Fruit fly (Drosophila melanogaster) whole organism, wandering third instar larva: ENCODE measurements around the gene lectin-24A.

ENCODE experiments used
- Abd-B ChIP-seq: fragments of >200 bp; optimal IDR thresholded peaks from 2 replicates; lab custom pipeline; 2017; ENCODE audit warnings: missing biosample characterization, missing genetic modification characterization
- CG32264 ChIP-seq: fragments of 200-800 bp; sonication (Bioruptor generic); optimal IDR thresholded peaks from 2 replicates; lab custom pipeline; 2016; ENCODE audit warnings: missing biosample characterization, missing genetic modification characterization
- CG9705 ChIP-seq: fragments of 200-800 bp; sonication (Bioruptor generic); optimal IDR thresholded peaks from 2 replicates; lab custom pipeline; 2018; ENCODE audit warnings: missing biosample characterization, mild to moderate bottlenecking, missing genetic modification characterization
- CrebA ChIP-seq: fragments of 200-800 bp; sonication (Bioruptor generic); optimal IDR thresholded peaks from 2 replicates; lab custom pipeline; 2016; ENCODE audit warnings: missing biosample characterization, mild to moderate bottlenecking, missing genetic modification characterization, borderline replicate concordance
- Hnf4 ChIP-seq: fragments of 200-800 bp; sonication (Bioruptor generic); optimal IDR thresholded peaks from 2 replicates; lab custom pipeline; 2016; ENCODE audit warnings: missing biosample characterization, mild to moderate bottlenecking, missing genetic modification characterization
- Hr78 ChIP-seq: fragments of >200 bp; optimal IDR thresholded peaks from 2 replicates; lab custom pipeline; 2017; ENCODE audit warnings: missing biosample characterization, missing genetic modification characterization
- Hr83 ChIP-seq: fragments of 200-300 bp; sonication (Bioruptor generic); optimal IDR thresholded peaks from 2 replicates; lab custom pipeline; 2016; ENCODE audit warnings: missing biosample characterization, mild to moderate bottlenecking, missing genetic modification characterization, moderate library complexity; ENCODE audit not compliant: poor library complexity, severe bottlenecking
- Myc ChIP-seq: fragments of >200 bp; optimal IDR thresholded peaks from 2 replicates; lab custom pipeline; 2017
- N ChIP-seq: fragments of >200 bp; optimal IDR thresholded peaks from 2 replicates; lab custom pipeline; 2018; ENCODE audit warnings: missing biosample characterization, missing external identifiers, missing genetic modification characterization
- OdsH ChIP-seq: fragments of 200-800 bp; sonication (Bioruptor generic); optimal IDR thresholded peaks from 2 replicates; lab custom pipeline; 2016; ENCODE audit warnings: missing biosample characterization, mild to moderate bottlenecking, missing genetic modification characterization
- Rel ChIP-seq, 2 experiments: fragments of 200-800 bp; sonication (Bioruptor generic) in 1 of 2; optimal IDR thresholded peaks; 2 replicates in 1 of 2; 3 replicates in 1 of 2; lab custom pipeline; 2016 to 2019; ENCODE audit warnings: mild to moderate bottlenecking in 2 of 2, missing biosample characterization in 2 of 2, missing genetic modification characterization in 2 of 2, moderate library complexity in 1 of 2
- Sp1 ChIP-seq: fragments of 200-800 bp; sonication (Bioruptor generic); optimal IDR thresholded peaks from 3 replicates; lab custom pipeline; 2019; ENCODE audit warnings: missing biosample characterization, mild to moderate bottlenecking, missing genetic modification characterization, moderate library complexity
- br ChIP-seq: fragments of 200-800 bp; sonication (Bioruptor generic); optimal IDR thresholded peaks from 2 replicates; lab custom pipeline; 2016; ENCODE audit warnings: missing biosample characterization, missing genetic modification characterization
- brk ChIP-seq: fragments of 200-800 bp; sonication (Bioruptor generic); optimal IDR thresholded peaks from 2 replicates; lab custom pipeline; 2016; ENCODE audit warnings: missing biosample characterization, mild to moderate bottlenecking, missing genetic modification characterization
- dl ChIP-seq, 2 experiments: fragments of 175-275, 200-275 bp in 1 of 2; fragments of 200-275 bp in 1 of 2; sonication (Bioruptor generic); optimal IDR thresholded peaks; lab custom pipeline; 2018; ENCODE audit warnings: mild to moderate bottlenecking in 2 of 2, missing biosample characterization in 2 of 2, missing genetic modification characterization in 2 of 2, moderate library complexity in 2 of 2; ENCODE audit not compliant: partially characterized antibody in 2 of 2, insufficient read depth in 1 of 2
- dmrt93B ChIP-seq: fragments of 200-800 bp; sonication (Bioruptor generic); optimal IDR thresholded peaks from 2 replicates; lab custom pipeline; 2018; ENCODE audit warnings: missing biosample characterization, mild to moderate bottlenecking, missing genetic modification characterization
- dsf ChIP-seq: sonication (Bioruptor generic); optimal IDR thresholded peaks from 2 replicates; lab custom pipeline; 2016; ENCODE audit warnings: missing biosample characterization, missing genetic modification characterization, borderline replicate concordance
- ey ChIP-seq: fragments of 200-800 bp; sonication (Bioruptor generic); optimal IDR thresholded peaks from 2 replicates; lab custom pipeline; 2016; ENCODE audit warnings: missing biosample characterization, missing genetic modification characterization
- fru ChIP-seq: fragments of 200-800 bp; sonication (Bioruptor generic); optimal IDR thresholded peaks from 3 replicates; lab custom pipeline; 2016; ENCODE audit warnings: missing biosample characterization, mild to moderate bottlenecking, missing genetic modification characterization
- h ChIP-seq: fragments of 200-800 bp; sonication (Bioruptor generic); optimal IDR thresholded peaks from 3 replicates; lab custom pipeline; 2016; ENCODE audit warnings: missing biosample characterization, mild to moderate bottlenecking, missing genetic modification characterization
- lola ChIP-seq: fragments of >200 bp; optimal IDR thresholded peaks from 2 replicates; lab custom pipeline; 2017; ENCODE audit warnings: missing biosample characterization, missing genetic modification characterization
- pan ChIP-seq: fragments of >200 bp; optimal IDR thresholded peaks from 2 replicates; lab custom pipeline; 2017
- sage ChIP-seq: fragments of 200-800 bp; sonication (Bioruptor generic); optimal IDR thresholded peaks from 2 replicates; lab custom pipeline; 2016; ENCODE audit warnings: missing biosample characterization, mild to moderate bottlenecking, missing genetic modification characterization
- sv ChIP-seq: fragments of 200-800 bp; sonication (Bioruptor generic); optimal IDR thresholded peaks from 3 replicates; lab custom pipeline; 2016; ENCODE audit warnings: missing biosample characterization, missing genetic modification characterization
- tai ChIP-seq: sonication (Bioruptor generic); optimal IDR thresholded peaks from 2 replicates; lab custom pipeline; 2016; ENCODE audit warnings: missing biosample characterization, missing genetic modification characterization
- usp ChIP-seq: fragments of >200 bp; optimal IDR thresholded peaks from 2 replicates; lab custom pipeline; 2017; ENCODE audit warnings: missing biosample characterization, missing genetic modification characterization
- woc ChIP-seq: sonication (Bioruptor generic); optimal IDR thresholded peaks from 2 replicates; lab custom pipeline; 2016; ENCODE audit warnings: missing biosample characterization, mild to moderate bottlenecking, missing genetic modification characterization

The lectin-24A gene

dm6 chr2L:3731055-3731454 is 13.5 kb upstream of the lectin-24A start:
- TF ChIP-seq Hnf4 (GFP tag; lab: Kevin White, UChicago) (no peak), dmrt93B (GFP tag; lab: Kevin White, UChicago) (no peak), Sp1 (no peak), fru (GFP tag; lab: Kevin White, UChicago) (no peak), N (GFP tag; lab: Kevin White, UChicago) (no peak), CG32264 (GFP tag; lab: Kevin White, UChicago) (no peak), OdsH (GFP tag; lab: Kevin White, UChicago) (no peak), Hr83 (GFP tag; lab: Kevin White, UChicago) (no peak)

DNA sequence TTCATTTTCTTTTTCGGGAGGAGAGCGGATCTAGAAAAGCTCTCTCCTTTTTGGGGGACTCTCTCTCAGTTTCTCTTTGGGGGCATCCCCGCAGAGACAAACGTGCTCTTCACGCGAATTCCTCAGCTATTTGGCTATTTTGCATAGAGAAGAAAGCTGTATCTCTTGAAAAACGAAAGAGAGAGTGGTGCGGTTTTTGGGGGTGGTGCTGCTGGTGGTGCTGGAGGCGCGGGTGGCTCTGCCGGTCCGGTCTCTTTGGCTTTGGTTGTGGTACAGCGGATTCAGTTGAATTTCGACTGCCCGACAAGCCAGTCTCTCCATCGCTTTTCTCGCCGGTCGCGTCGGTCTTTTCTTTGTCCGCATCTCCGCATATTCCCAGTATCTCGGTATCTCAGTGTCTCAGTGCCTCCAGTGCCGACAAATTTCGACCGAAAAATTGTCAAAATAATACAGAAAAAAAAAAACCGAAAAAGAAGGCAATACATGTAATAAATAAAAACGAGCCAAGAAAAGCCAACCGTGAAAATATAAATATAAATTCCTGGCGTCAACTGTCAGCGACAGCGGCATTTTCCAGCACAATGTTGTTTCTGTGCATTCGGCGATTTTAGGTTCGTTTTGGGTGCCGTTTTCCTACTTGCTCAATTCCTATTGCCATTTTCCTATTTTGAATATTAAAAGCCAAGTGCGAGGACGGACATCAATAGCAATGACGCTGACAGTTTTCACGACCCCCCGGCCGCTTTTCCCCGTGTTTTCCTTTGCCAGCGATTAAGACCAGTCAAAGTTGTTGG is 12.8 kb upstream of the lectin-24A start, which contains the start of gene CG10019:
Gene CG10019 (plus strand): TSS at position 285 of the 794 bp plus-strand sequence.
- TF ChIP-seq sv = no peak
- TF ChIP-seq sage (GFP tag; lab: Kevin White, UChicago) = no peak
- no peak for TF ChIP-seq lola (GFP tag; lab: Kevin White, UChicago)
- no peak for TF ChIP-seq Myc
- TF ChIP-seq CG9705 (GFP tag; lab: Kevin White, UChicago) = no peak
- TF ChIP-seq CrebA = no peak
- TF ChIP-seq h (GFP tag; lab: Kevin White, UChicago) = no peak
- no peak for TF ChIP-seq fru (GFP tag; lab: Kevin White, UChicago)
- no peak for TF ChIP-seq dsf (GFP tag; lab: Kevin White, UChicago)
- TF ChIP-seq dl (GFP tag; optimal IDR thresholded peaks at IDR 0.05; lab: Kevin White, UChicago; ENCODE audit: insufficient read depth in 1 of 2, partially characterized antibody in 2 of 2) = no peak
- no peak for TF ChIP-seq tai (GFP tag; lab: Kevin White, UChicago)
- TF ChIP-seq N (GFP tag; lab: Kevin White, UChicago) = no peak
- no peak for TF ChIP-seq Hr78 (GFP tag; lab: Kevin White, UChicago)

DNA sequence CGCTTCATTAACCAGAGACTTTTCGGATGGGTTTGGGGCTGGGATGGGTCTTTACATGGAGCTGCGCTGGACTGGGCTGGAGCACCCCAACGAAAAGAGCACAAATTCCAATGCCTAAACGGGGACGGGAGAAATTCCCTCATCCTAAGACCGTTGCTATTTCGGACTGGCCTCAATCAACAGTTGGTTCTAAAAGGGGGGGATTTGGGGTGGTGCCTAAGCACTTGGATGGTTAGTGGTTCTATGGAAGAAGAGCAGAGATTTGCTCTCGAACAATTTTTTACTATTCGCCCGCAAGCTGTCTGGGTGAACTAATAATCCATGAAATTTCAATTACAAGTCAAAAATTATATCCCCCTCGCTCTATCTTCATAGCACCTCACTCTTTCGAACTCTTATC is 12.1 kb upstream of the lectin-24A start:
- TF ChIP-seq br (GFP tag; lab: Kevin White, UChicago) (no peak), Sp1 (no peak), CG9705 (GFP tag; lab: Kevin White, UChicago) (no peak), Hr83 (GFP tag; lab: Kevin White, UChicago) (no peak), fru (GFP tag; lab: Kevin White, UChicago) (no peak)
- TF ChIP-seq, all 38 proteins: peak for 0

- TF ChIP-seq brk (GFP tag; lab: Kevin White, UChicago) (no peak), fru (GFP tag; lab: Kevin White, UChicago) (peak; percentile 15), sv (no peak), usp (GFP tag; lab: Kevin White, UChicago) (no peak), woc (GFP tag; lab: Kevin White, UChicago) (no peak), OdsH (GFP tag; lab: Kevin White, UChicago) (no peak), ey (GFP tag; lab: Kevin White, UChicago) (no peak), h (GFP tag; lab: Kevin White, UChicago) (peak; percentile 17), dmrt93B (GFP tag; lab: Kevin White, UChicago) (peak; percentile 1), pan (lab: Kevin White, UChicago) (no peak), dl (GFP tag; optimal IDR thresholded peaks at IDR 0.05; lab: Kevin White, UChicago; ENCODE audit: insufficient read depth in 1 of 2, partially characterized antibody in 2 of 2) (no peak)
These were observed 1.9 kb upstream of the lectin-24A start for dm6 chr2L:3719414-3719959.

DNA sequence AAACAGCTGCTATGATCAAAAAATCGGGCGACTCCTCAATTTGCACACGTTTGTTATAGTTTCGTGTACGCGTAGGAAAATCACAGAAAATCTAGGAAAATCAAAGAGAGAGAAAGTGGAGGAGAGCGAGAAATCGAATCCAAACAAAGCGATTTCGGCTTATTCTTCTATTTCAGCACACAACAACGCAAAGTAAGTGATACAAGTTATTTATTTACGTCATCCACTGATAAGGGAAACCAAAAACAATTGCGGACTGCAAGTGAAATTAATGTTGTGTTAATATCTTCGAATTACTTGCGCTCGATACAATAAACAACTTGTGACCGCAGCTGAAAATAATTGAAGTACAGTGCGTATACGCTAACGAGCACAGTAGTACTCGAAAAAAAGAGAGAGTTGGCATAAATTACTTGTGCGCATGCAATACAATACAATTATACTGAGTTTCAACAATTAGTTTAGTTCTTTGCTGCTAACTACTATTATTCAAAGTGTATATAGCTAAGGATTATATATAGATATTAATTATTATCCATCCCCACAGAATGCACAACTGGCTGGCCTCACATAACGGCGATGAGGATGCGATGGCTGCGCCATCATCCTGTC is 3.9 kb downstream of the lectin-24A start:
- no peak for TF ChIP-seq OdsH (GFP tag; lab: Kevin White, UChicago)
- TF ChIP-seq Hnf4 (GFP tag; lab: Kevin White, UChicago) = no peak
- TF ChIP-seq Abd-B (GFP tag; lab: Kevin White, UChicago) = no peak
- no peak for TF ChIP-seq Rel (GFP tag; optimal IDR thresholded peaks at IDR 0.05; lab: Kevin White, UChicago)
- TF ChIP-seq Rel (tag; optimal IDR thresholded peaks at IDR 0.05; lab: Kevin White, UChicago) = no peak
- TF ChIP-seq ey (GFP tag; lab: Kevin White, UChicago) = no peak
